Fruit fly (Drosophila melanogaster): ENCODE data around the gene Zasp66.

DNA sequence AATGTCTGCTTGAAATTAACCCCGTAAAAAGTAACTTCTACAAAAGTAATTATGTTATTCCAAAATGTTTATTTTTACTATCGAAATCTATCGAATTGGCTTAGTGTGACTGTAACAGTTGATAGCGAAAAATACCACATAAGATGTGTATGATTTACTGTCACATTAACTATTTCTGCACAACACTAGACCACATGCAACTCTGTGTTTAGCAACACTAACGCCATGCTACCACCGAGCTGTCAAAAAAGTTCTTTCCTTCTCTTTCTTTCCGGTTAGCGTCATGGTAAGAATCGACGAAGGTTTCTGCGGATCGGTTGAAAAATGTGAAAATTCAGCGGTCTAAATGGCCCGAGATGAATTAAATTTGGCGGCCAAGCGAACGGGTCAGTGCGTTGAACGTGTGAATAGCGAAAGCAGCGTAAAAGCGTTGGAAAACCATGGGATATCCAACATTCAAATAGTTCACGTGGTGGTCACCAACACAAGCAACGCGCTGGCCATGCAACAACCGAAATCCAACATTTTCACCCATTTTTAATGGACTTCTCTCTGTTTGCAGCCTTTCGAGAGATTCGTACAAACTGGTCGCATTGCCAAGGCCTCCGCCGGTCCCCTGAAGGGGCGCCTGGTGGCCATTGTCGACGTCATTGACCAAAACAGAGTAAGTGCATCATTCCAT, 23.3 kb upstream of the Zasp66 start, which contains the start of the genes Nelf-E and RpL14:
- TF ChIP-seq usp (GFP tag; optimal IDR thresholded peaks at IDR 0.05) (no peak), EcR (GFP tag; optimal IDR thresholded peaks at IDR 0.05) (no peak), psq (optimal IDR thresholded peaks at IDR 0.05) (no peak), CG8478 (optimal IDR thresholded peaks at IDR 0.05) (no peak), Dll (optimal IDR thresholded peaks at IDR 0.05) (no peak)
